Worm (Caenorhabditis elegans) whole organism, late embryonic: ENCODE measurements around the gene shw-1.

Experiments used
- ceh-2 ChIP-seq: sonication (generic microtip); optimal IDR thresholded peaks from 2 replicates; lab custom pipeline; 2016; ENCODE audit warnings: missing genotype, missing genetic modification characterization, missing compliant biosample characterization
- ceh-45 ChIP-seq: fragments of 200-800 bp; sonication (Bioruptor generic); IDR thresholded peaks from 2 replicates; pipeline ENCODE4 v1.3.6; 2022; ENCODE audit warnings: missing genetic modification reagents, missing genetic modification characterization, missing compliant biosample characterization
- ceh-48 ChIP-seq: sonication (generic microtip); optimal IDR thresholded peaks from 2 replicates; lab custom pipeline; 2016; ENCODE audit warnings: missing genetic modification characterization, inconsistent platforms, missing compliant biosample characterization
- che-1 ChIP-seq: sonication (generic microtip); optimal IDR thresholded peaks from 2 replicates; lab custom pipeline; 2016; ENCODE audit warnings: mild to moderate bottlenecking, missing genetic modification characterization, missing compliant biosample characterization
- dve-1 ChIP-seq: sonication (generic microtip); optimal IDR thresholded peaks from 2 replicates; lab custom pipeline; 2017; ENCODE audit warnings: antibody characterized with exemption, mild to moderate bottlenecking, missing genetic modification characterization, missing compliant biosample characterization
- elt-4 ChIP-seq: sonication (generic microtip); optimal IDR thresholded peaks from 2 replicates; lab custom pipeline; 2016; ENCODE audit warnings: missing genetic modification characterization, missing compliant biosample characterization
- fax-1 ChIP-seq: sonication (generic microtip); optimal IDR thresholded peaks from 2 replicates; lab custom pipeline; 2016; ENCODE audit warnings: missing genotype, missing genetic modification characterization, missing compliant biosample characterization
- hlh-13 ChIP-seq: fragments of 200-800 bp; sonication (Bioruptor generic); optimal IDR thresholded peaks from 2 replicates; lab custom pipeline; 2018; ENCODE audit warnings: mild to moderate bottlenecking, missing genetic modification characterization, missing compliant biosample characterization
- hlh-30 ChIP-seq: sonication (generic microtip); optimal IDR thresholded peaks from 2 replicates; lab custom pipeline; 2017; ENCODE audit warnings: antibody characterized with exemption, missing genetic modification characterization, missing compliant biosample characterization; ENCODE audit not compliant: insufficient read depth
- lin-11 ChIP-seq: fragments of 200-800 bp; sonication (Bioruptor generic); optimal IDR thresholded peaks from 2 replicates; lab custom pipeline; 2018; ENCODE audit warnings: mild to moderate bottlenecking, missing genetic modification characterization, missing compliant biosample characterization
- madf-2 ChIP-seq: sonication (generic microtip); optimal IDR thresholded peaks from 2 replicates; lab custom pipeline; 2017; ENCODE audit warnings: missing genetic modification characterization, missing compliant biosample characterization
- nhr-11 ChIP-seq: fragments of 150-350 bp; optimal IDR thresholded peaks from 2 replicates; lab custom pipeline; 2014; ENCODE audit warnings: missing biosample characterization, missing genetic modification characterization
- nhr-232 ChIP-seq: sonication (generic microtip); optimal IDR thresholded peaks from 2 replicates; lab custom pipeline; 2016; ENCODE audit warnings: missing genetic modification characterization, missing compliant biosample characterization
- pros-1 ChIP-seq: fragments of 150-350 bp; optimal IDR thresholded peaks from 2 replicates; lab custom pipeline; 2014; ENCODE audit warnings: missing biosample characterization, missing genetic modification reagents, missing genetic modification characterization
- rnt-1 ChIP-seq: sonication (generic microtip); optimal IDR thresholded peaks from 2 replicates; lab custom pipeline; 2016; ENCODE audit warnings: missing genetic modification characterization, missing compliant biosample characterization
- sox-2 ChIP-seq: fragments of 200-800 bp; sonication (Bioruptor generic); IDR thresholded peaks from 2 replicates; pipeline ENCODE4 v1.3.6; 2022; ENCODE audit warnings: missing genetic modification reagents, missing genetic modification characterization, missing compliant biosample characterization
- sox-4 ChIP-seq: sonication (generic microtip); optimal IDR thresholded peaks from 2 replicates; lab custom pipeline; 2017; ENCODE audit warnings: mild to moderate bottlenecking, missing genetic modification characterization, inconsistent platforms, missing compliant biosample characterization
- tbx-7 ChIP-seq: sonication (generic microtip); optimal IDR thresholded peaks from 2 replicates; lab custom pipeline; 2016; ENCODE audit warnings: missing genotype, missing genetic modification characterization, missing compliant biosample characterization

Gene shw-1

DNA sequence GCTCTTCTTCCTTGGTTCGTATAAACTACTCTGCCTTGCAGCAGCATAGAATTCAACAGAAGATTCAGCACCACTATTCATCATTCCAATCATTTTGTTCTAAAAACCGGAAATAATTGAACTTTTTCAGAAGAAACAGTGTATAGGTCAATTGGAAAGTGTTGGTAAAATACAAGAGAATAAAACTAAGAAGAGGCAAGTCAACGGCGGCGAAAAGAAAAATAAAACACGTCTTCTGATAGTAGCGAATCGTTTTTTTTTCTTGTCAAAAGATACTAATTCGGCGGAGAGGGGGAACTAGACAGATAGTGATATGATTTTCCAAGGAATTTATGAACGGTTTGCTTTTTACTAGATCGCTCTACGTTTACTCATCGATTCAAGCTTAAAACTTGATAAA, 62.2 kb downstream of the shw-1 start, which contains the start of gene F35C11.6:
Gene F35C11.6, minus strand, starts transcription at position 101 of the 400 bp plus-strand sequence.
- TF ChIP-seq pros-1 (tag; lab: Kevin White, UChicago) = no peak
- no peak for TF ChIP-seq fax-1 (tag; lab: Kevin White, UChicago)
- TF ChIP-seq dve-1 = no peak
- TF ChIP-seq hlh-30 (tag; lab: Kevin White, UChicago) = no peak
- no peak for TF ChIP-seq ceh-2
- TF ChIP-seq nhr-232 (tag; lab: Kevin White, UChicago) = no peak
- TF ChIP-seq nhr-11 (tag; lab: Kevin White, UChicago) = no peak
- no peak for TF ChIP-seq hlh-13
- TF ChIP-seq che-1 (tag; lab: Kevin White, UChicago) = no peak
- no peak for TF ChIP-seq ceh-48 (tag; lab: Kevin White, UChicago)
- no peak for TF ChIP-seq lin-11
- TF ChIP-seq tbx-7 = no peak
- no peak for TF ChIP-seq madf-2

DNA sequence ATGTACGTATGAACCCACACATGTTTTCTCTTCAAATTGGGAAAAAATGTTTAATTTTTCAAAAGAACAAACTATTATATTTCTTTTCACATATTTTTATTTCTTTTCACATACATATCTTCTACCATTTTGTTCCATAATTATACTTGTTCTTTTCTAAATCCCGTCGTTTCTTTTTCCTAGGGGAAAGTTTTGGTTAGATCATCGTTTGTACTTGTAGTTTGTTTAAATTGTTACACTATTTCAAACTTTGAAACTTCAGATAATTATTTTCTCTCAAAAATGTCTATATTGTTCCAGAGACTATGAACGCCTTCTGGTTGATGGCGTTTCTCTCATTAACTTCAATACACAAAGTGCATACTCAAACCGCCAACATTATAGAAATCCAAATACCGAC, 65.3 kb downstream of the shw-1 start, which contains the start of gene F35C11.7:
Gene F35C11.7, plus strand, starts transcription at position 301 of the 400 bp plus-strand sequence.
- no peak for TF ChIP-seq madf-2
- TF ChIP-seq sox-4 (tag; lab: Kevin White, UChicago) = no peak
- no peak for TF ChIP-seq elt-4 (tag; lab: Kevin White, UChicago)
- TF ChIP-seq rnt-1 (tag; lab: Kevin White, UChicago) = no peak
- no peak for TF ChIP-seq ceh-45
- TF ChIP-seq sox-2 (GFP tag; lab: Robert Waterston, UW) = no peak
